Fruit fly (Drosophila melanogaster) whole organism, wandering third instar larva: ENCODE results near the gene CG13924.

Source experiments
- Abd-B ChIP-seq: fragments of >200 bp; optimal IDR thresholded peaks from 2 replicates; lab custom pipeline; 2017; ENCODE audit warnings: missing biosample characterization, missing genetic modification characterization
- CG32264 ChIP-seq: fragments of 200-800 bp; sonication (Bioruptor generic); optimal IDR thresholded peaks from 2 replicates; lab custom pipeline; 2016; ENCODE audit warnings: missing biosample characterization, missing genetic modification characterization
- CG9705 ChIP-seq: fragments of 200-800 bp; sonication (Bioruptor generic); optimal IDR thresholded peaks from 2 replicates; lab custom pipeline; 2018; ENCODE audit warnings: missing biosample characterization, mild to moderate bottlenecking, missing genetic modification characterization
- CrebA ChIP-seq: fragments of 200-800 bp; sonication (Bioruptor generic); optimal IDR thresholded peaks from 2 replicates; lab custom pipeline; 2016; ENCODE audit warnings: missing biosample characterization, mild to moderate bottlenecking, missing genetic modification characterization, borderline replicate concordance
- Dfd ChIP-seq: fragments of >200 bp; optimal IDR thresholded peaks from 2 replicates; lab custom pipeline; 2017; ENCODE audit warnings: missing biosample characterization, missing genetic modification characterization
- Dif ChIP-seq: fragments of 200-275, 200-300 bp; sonication (Bioruptor generic); optimal IDR thresholded peaks from 2 replicates; lab custom pipeline; 2018; ENCODE audit warnings: missing biosample characterization, missing genetic modification characterization; ENCODE audit not compliant: partially characterized antibody
- GATAd ChIP-seq: sonication (Bioruptor generic); optimal IDR thresholded peaks from 2 replicates; lab custom pipeline; 2016; ENCODE audit warnings: missing biosample characterization, missing genetic modification characterization
- HLH106 ChIP-seq: fragments of 200-800 bp; optimal IDR thresholded peaks from 3 replicates; lab custom pipeline; 2019; ENCODE audit warnings: missing biosample characterization, mild to moderate bottlenecking, missing genetic modification characterization, moderate library complexity
- Hnf4 ChIP-seq: fragments of 200-800 bp; sonication (Bioruptor generic); optimal IDR thresholded peaks from 2 replicates; lab custom pipeline; 2016; ENCODE audit warnings: missing biosample characterization, mild to moderate bottlenecking, missing genetic modification characterization
- Hr78 ChIP-seq: fragments of >200 bp; optimal IDR thresholded peaks from 2 replicates; lab custom pipeline; 2017; ENCODE audit warnings: missing biosample characterization, missing genetic modification characterization
- Hr83 ChIP-seq: fragments of 200-300 bp; sonication (Bioruptor generic); optimal IDR thresholded peaks from 2 replicates; lab custom pipeline; 2016; ENCODE audit warnings: missing biosample characterization, mild to moderate bottlenecking, missing genetic modification characterization, moderate library complexity; ENCODE audit not compliant: poor library complexity, severe bottlenecking
- Jra ChIP-seq: sonication (Bioruptor generic); optimal IDR thresholded peaks from 2 replicates; lab custom pipeline; 2016; ENCODE audit warnings: missing biosample characterization, missing genetic modification characterization
- Mio ChIP-seq: sonication (Bioruptor generic); optimal IDR thresholded peaks from 2 replicates; lab custom pipeline; 2016; ENCODE audit warnings: missing biosample characterization, missing genetic modification characterization
- Myc ChIP-seq: fragments of >200 bp; optimal IDR thresholded peaks from 2 replicates; lab custom pipeline; 2017
- N ChIP-seq: fragments of >200 bp; optimal IDR thresholded peaks from 2 replicates; lab custom pipeline; 2018; ENCODE audit warnings: missing biosample characterization, missing external identifiers, missing genetic modification characterization
- OdsH ChIP-seq: fragments of 200-800 bp; sonication (Bioruptor generic); optimal IDR thresholded peaks from 2 replicates; lab custom pipeline; 2016; ENCODE audit warnings: missing biosample characterization, mild to moderate bottlenecking, missing genetic modification characterization
- Rel ChIP-seq, 2 experiments: fragments of 200-800 bp; sonication (Bioruptor generic) in 1 of 2; optimal IDR thresholded peaks; 2 replicates in 1 of 2; 3 replicates in 1 of 2; lab custom pipeline; 2016 to 2019; ENCODE audit warnings: mild to moderate bottlenecking in 2 of 2, missing biosample characterization in 2 of 2, missing genetic modification characterization in 2 of 2, moderate library complexity in 1 of 2
- Sp1 ChIP-seq: fragments of 200-800 bp; sonication (Bioruptor generic); optimal IDR thresholded peaks from 3 replicates; lab custom pipeline; 2019; ENCODE audit warnings: missing biosample characterization, mild to moderate bottlenecking, missing genetic modification characterization, moderate library complexity
- Vsx2 ChIP-seq: fragments of 200-300, 225-300 bp; sonication (Bioruptor generic); optimal IDR thresholded peaks from 2 replicates; lab custom pipeline; 2018; ENCODE audit warnings: missing biosample characterization, missing genetic modification characterization; ENCODE audit not compliant: partially characterized antibody
- br ChIP-seq: fragments of 200-800 bp; sonication (Bioruptor generic); optimal IDR thresholded peaks from 2 replicates; lab custom pipeline; 2016; ENCODE audit warnings: missing biosample characterization, missing genetic modification characterization
- brk ChIP-seq: fragments of 200-800 bp; sonication (Bioruptor generic); optimal IDR thresholded peaks from 2 replicates; lab custom pipeline; 2016; ENCODE audit warnings: missing biosample characterization, mild to moderate bottlenecking, missing genetic modification characterization
- dl ChIP-seq, 2 experiments: fragments of 175-275, 200-275 bp in 1 of 2; fragments of 200-275 bp in 1 of 2; sonication (Bioruptor generic); optimal IDR thresholded peaks; lab custom pipeline; 2018; ENCODE audit warnings: mild to moderate bottlenecking in 2 of 2, missing biosample characterization in 2 of 2, missing genetic modification characterization in 2 of 2, moderate library complexity in 2 of 2; ENCODE audit not compliant: partially characterized antibody in 2 of 2, insufficient read depth in 1 of 2
- dmrt93B ChIP-seq: fragments of 200-800 bp; sonication (Bioruptor generic); optimal IDR thresholded peaks from 2 replicates; lab custom pipeline; 2018; ENCODE audit warnings: missing biosample characterization, mild to moderate bottlenecking, missing genetic modification characterization
- dsf ChIP-seq: sonication (Bioruptor generic); optimal IDR thresholded peaks from 2 replicates; lab custom pipeline; 2016; ENCODE audit warnings: missing biosample characterization, missing genetic modification characterization, borderline replicate concordance
- ey ChIP-seq: fragments of 200-800 bp; sonication (Bioruptor generic); optimal IDR thresholded peaks from 2 replicates; lab custom pipeline; 2016; ENCODE audit warnings: missing biosample characterization, missing genetic modification characterization
- foxo ChIP-seq, 2 experiments: fragments of 200-800 bp; sonication (Bioruptor generic); optimal IDR thresholded peaks; 2 replicates in 1 of 2; 3 replicates in 1 of 2; lab custom pipeline; 2016 to 2017; ENCODE audit warnings: missing biosample characterization in 2 of 2, missing genetic modification characterization in 2 of 2
- fru ChIP-seq: fragments of 200-800 bp; sonication (Bioruptor generic); optimal IDR thresholded peaks from 3 replicates; lab custom pipeline; 2016; ENCODE audit warnings: missing biosample characterization, mild to moderate bottlenecking, missing genetic modification characterization
- h ChIP-seq: fragments of 200-800 bp; sonication (Bioruptor generic); optimal IDR thresholded peaks from 3 replicates; lab custom pipeline; 2016; ENCODE audit warnings: missing biosample characterization, mild to moderate bottlenecking, missing genetic modification characterization
- jim ChIP-seq: fragments of 175-275, 200-325 bp; sonication (Bioruptor generic); optimal IDR thresholded peaks from 2 replicates; lab custom pipeline; 2016; ENCODE audit warnings: missing biosample characterization, mild to moderate bottlenecking, missing genetic modification characterization
- lola ChIP-seq: fragments of >200 bp; optimal IDR thresholded peaks from 2 replicates; lab custom pipeline; 2017; ENCODE audit warnings: missing biosample characterization, missing genetic modification characterization
- pan ChIP-seq: fragments of >200 bp; optimal IDR thresholded peaks from 2 replicates; lab custom pipeline; 2017
- psq ChIP-seq: fragments of 200-800 bp; sonication (Bioruptor generic); optimal IDR thresholded peaks from 3 replicates; lab custom pipeline; 2017; ENCODE audit warnings: missing biosample characterization, mild to moderate bottlenecking, missing genetic modification characterization, moderate library complexity
- rgr ChIP-seq: fragments of 200-800 bp; sonication (Bioruptor generic); optimal IDR thresholded peaks from 3 replicates; lab custom pipeline; 2016; ENCODE audit warnings: missing biosample characterization, mild to moderate bottlenecking, missing genetic modification characterization
- sage ChIP-seq: fragments of 200-800 bp; sonication (Bioruptor generic); optimal IDR thresholded peaks from 2 replicates; lab custom pipeline; 2016; ENCODE audit warnings: missing biosample characterization, mild to moderate bottlenecking, missing genetic modification characterization
- sv ChIP-seq: fragments of 200-800 bp; sonication (Bioruptor generic); optimal IDR thresholded peaks from 3 replicates; lab custom pipeline; 2016; ENCODE audit warnings: missing biosample characterization, missing genetic modification characterization
- tai ChIP-seq: sonication (Bioruptor generic); optimal IDR thresholded peaks from 2 replicates; lab custom pipeline; 2016; ENCODE audit warnings: missing biosample characterization, missing genetic modification characterization
- usp ChIP-seq: fragments of >200 bp; optimal IDR thresholded peaks from 2 replicates; lab custom pipeline; 2017; ENCODE audit warnings: missing biosample characterization, missing genetic modification characterization
- woc ChIP-seq: sonication (Bioruptor generic); optimal IDR thresholded peaks from 2 replicates; lab custom pipeline; 2016; ENCODE audit warnings: missing biosample characterization, mild to moderate bottlenecking, missing genetic modification characterization

Gene CG13924

dm6 chr3L:1855491-1855890 lies 14.3 kb upstream of the CG13924 start, which contains the start of gene CNMa:
TSS of gene CNMa (minus strand) at chr3L:1855591.
- no peak for TF ChIP-seq ey (GFP tag; lab: Kevin White, UChicago)
- TF ChIP-seq tai (GFP tag; lab: Kevin White, UChicago): no peak
- TF ChIP-seq CG32264 (GFP tag; lab: Kevin White, UChicago): no peak
- no peak for TF ChIP-seq br (GFP tag; lab: Kevin White, UChicago)
- TF ChIP-seq N (GFP tag; lab: Kevin White, UChicago): no peak
- no peak for TF ChIP-seq Abd-B (GFP tag; lab: Kevin White, UChicago)

dm6 chr3L:1856467-1857350 lies 13.1 kb upstream of the CG13924 start, which contains the start of gene CG12024:
TSS of gene CG12024 (plus strand) at chr3L:1857165.
- no peak for TF ChIP-seq dl (GFP tag; optimal IDR thresholded peaks at IDR 0.05; lab: Kevin White, UChicago; ENCODE audit: insufficient read depth in 1 of 2, partially characterized antibody in 2 of 2)
- peak; percentile 55 for TF ChIP-seq h (GFP tag; lab: Kevin White, UChicago)
- no peak for TF ChIP-seq Dif
- TF ChIP-seq br (GFP tag; lab: Kevin White, UChicago): peak; percentile 60
- TF ChIP-seq Jra: peak; percentile 70
- TF ChIP-seq rgr (GFP tag; lab: Kevin White, UChicago): peak; percentile 62
- TF ChIP-seq CG32264 (GFP tag; lab: Kevin White, UChicago): no peak
- no peak for TF ChIP-seq Sp1 (GFP tag; lab: Kevin White, UChicago)
- TF ChIP-seq fru (GFP tag; lab: Kevin White, UChicago): peak; percentile 75
- TF ChIP-seq jim (GFP tag; lab: Kevin White, UChicago): no peak
- no peak for TF ChIP-seq Hr83 (GFP tag; lab: Kevin White, UChicago)
- TF ChIP-seq Mio (GFP tag; lab: Kevin White, UChicago): no peak
- no peak for TF ChIP-seq usp
- TF ChIP-seq Dfd (GFP tag; lab: Kevin White, UChicago): no peak
- TF ChIP-seq pan: no peak
- peak; percentile 68 for TF ChIP-seq ey (GFP tag; lab: Kevin White, UChicago)
- peak; percentile 58 for TF ChIP-seq brk (GFP tag; lab: Kevin White, UChicago)
- TF ChIP-seq Rel (GFP tag; optimal IDR thresholded peaks at IDR 0.05; lab: Kevin White, UChicago): no peak
- TF ChIP-seq Rel (tag; optimal IDR thresholded peaks at IDR 0.05; lab: Kevin White, UChicago): peak; percentile 98
- peak; percentile 56 for TF ChIP-seq dmrt93B
- peak; percentile 51 for TF ChIP-seq Myc
- TF ChIP-seq Vsx2 (GFP tag; lab: Kevin White, UChicago): no peak
- peak; percentile 47 for TF ChIP-seq dsf (GFP tag; lab: Kevin White, UChicago)
- peak in 1 of 2 experiments; percentile 79 for TF ChIP-seq foxo (GFP tag; optimal IDR thresholded peaks at IDR 0.05; lab: Kevin White, UChicago)
- TF ChIP-seq CrebA: no peak
- TF ChIP-seq lola (GFP tag; lab: Kevin White, UChicago): no peak
- TF ChIP-seq psq (GFP tag; lab: Kevin White, UChicago): peak; percentile 41
- peak; percentile 64 for TF ChIP-seq CG9705 (GFP tag; lab: Kevin White, UChicago)
- TF ChIP-seq OdsH (GFP tag; lab: Kevin White, UChicago): peak; percentile 42
- TF ChIP-seq GATAd (GFP tag; lab: Kevin White, UChicago): no peak
- TF ChIP-seq sv (GFP tag; lab: Kevin White, UChicago): peak; percentile 53
- no peak for TF ChIP-seq Abd-B (GFP tag; lab: Kevin White, UChicago)
- TF ChIP-seq Hnf4 (GFP tag; lab: Kevin White, UChicago): peak; percentile 62
- TF ChIP-seq woc: peak; percentile 70
- TF ChIP-seq tai (GFP tag; lab: Kevin White, UChicago): no peak
- TF ChIP-seq N (GFP tag; lab: Kevin White, UChicago): peak; percentile 85
- no peak for TF ChIP-seq sage (GFP tag; lab: Kevin White, UChicago)
- TF ChIP-seq HLH106 (tag; lab: Kevin White, UChicago): peak; percentile 77
- TF ChIP-seq Hr78 (GFP tag; lab: Kevin White, UChicago): no peak
